Fruit fly (Drosophila melanogaster) whole organism, embryonic: ENCODE data around the gene CG7173.

Source experiments
- Ada2b ChIP-seq: fragments of 200-800 bp; sonication (Bioruptor generic); IDR thresholded peaks from 2 replicates; pipeline ENCODE4 v1.3.6; 2022; ENCODE audit warnings: missing biosample characterization, missing genetic modification characterization
- B-H1 ChIP-seq: fragments of 200-800 bp; sonication (Bioruptor generic); IDR thresholded peaks from 3 replicates; pipeline ENCODE4 v1.3.6; 2022; ENCODE audit warnings: missing biosample characterization, missing genetic modification characterization
- Blimp-1 ChIP-seq: fragments of 200-800 bp; sonication (Bioruptor generic); optimal IDR thresholded peaks from 3 replicates; lab custom pipeline; 2018; ENCODE audit warnings: missing biosample characterization, missing genetic modification characterization, mild to moderate bottlenecking, moderate library complexity, missing genetic modification reagents
- Bteb2 ChIP-seq: fragments of 200-800 bp; sonication (Bioruptor generic); optimal IDR thresholded peaks from 2 replicates; lab custom pipeline; 2016; ENCODE audit warnings: missing biosample characterization, missing genetic modification characterization
- CG11456 ChIP-seq: fragments of 200-800 bp; sonication (Bioruptor generic); IDR thresholded peaks from 3 replicates; pipeline ENCODE4 v1.3.6; 2022; ENCODE audit warnings: missing biosample characterization, missing genetic modification characterization
- CG11560 ChIP-seq: fragments of 200-800 bp; sonication (Bioruptor generic); IDR thresholded peaks from 3 replicates; pipeline ENCODE4 v1.3.6; 2022; ENCODE audit warnings: missing biosample characterization, missing genetic modification characterization
- CG12659 ChIP-seq: fragments of 200-800 bp; sonication (Bioruptor generic); optimal IDR thresholded peaks from 3 replicates; lab custom pipeline; 2017; ENCODE audit warnings: mild to moderate bottlenecking, missing biosample characterization, missing genetic modification reagents, missing genetic modification characterization
- CG14050 ChIP-seq: fragments of 200-800 bp; sonication (Bioruptor generic); IDR thresholded peaks from 3 replicates; pipeline ENCODE4 v1.3.6; 2022; ENCODE audit warnings: missing biosample characterization, missing genetic modification characterization
- CG1529 ChIP-seq: fragments of 200-800 bp; sonication (Bioruptor generic); optimal IDR thresholded peaks from 3 replicates; lab custom pipeline; 2018; ENCODE audit warnings: missing biosample characterization, missing genetic modification characterization
- CG17912 ChIP-seq: fragments of 200-800 bp; sonication (Bioruptor generic); optimal IDR thresholded peaks from 2 replicates; lab custom pipeline; 2018; ENCODE audit warnings: missing biosample characterization, mild to moderate bottlenecking, missing genetic modification characterization
- CG2116 ChIP-seq: fragments of 200-800 bp; sonication (Bioruptor generic); optimal IDR thresholded peaks from 3 replicates; lab custom pipeline; 2018; ENCODE audit warnings: missing biosample characterization, mild to moderate bottlenecking, missing genetic modification characterization
- CG5180 ChIP-seq: fragments of 200-800 bp; sonication (Bioruptor generic); optimal IDR thresholded peaks from 3 replicates; lab custom pipeline; 2017; ENCODE audit warnings: missing biosample characterization, missing genetic modification characterization, mild to moderate bottlenecking, moderate library complexity, missing genetic modification reagents
- CG6654 ChIP-seq: fragments of 200-800 bp; sonication (Bioruptor generic); optimal IDR thresholded peaks from 2 replicates; lab custom pipeline; 2017; ENCODE audit warnings: missing biosample characterization, mild to moderate bottlenecking, missing genetic modification characterization
- CG7271 ChIP-seq: fragments of 200-800 bp; sonication (Bioruptor generic); optimal IDR thresholded peaks from 2 replicates; lab custom pipeline; 2018; ENCODE audit warnings: missing biosample characterization, mild to moderate bottlenecking, missing genetic modification characterization, moderate library complexity
- CG7839 ChIP-seq: fragments of 200-800 bp; sonication (Bioruptor generic); optimal IDR thresholded peaks from 3 replicates; lab custom pipeline; 2018; ENCODE audit warnings: missing biosample characterization, mild to moderate bottlenecking, missing genetic modification characterization, moderate library complexity
- CG9727 ChIP-seq: fragments of 200-800 bp; sonication (Bioruptor generic); optimal IDR thresholded peaks from 3 replicates; lab custom pipeline; 2017; ENCODE audit warnings: missing biosample characterization, mild to moderate bottlenecking, missing genetic modification characterization
- CG9797 ChIP-seq: fragments of 200-800 bp; sonication (Bioruptor generic); optimal IDR thresholded peaks from 3 replicates; lab custom pipeline; 2018; ENCODE audit warnings: missing biosample characterization, mild to moderate bottlenecking, missing genetic modification characterization
- Dll ChIP-seq: fragments of 200-800 bp; sonication (Bioruptor generic); IDR thresholded peaks from 4 replicates; pipeline ENCODE4 v1.3.6; 2022; ENCODE audit warnings: missing biosample characterization, missing genetic modification characterization; ENCODE audit not compliant: partially characterized antibody
- Eip74EF ChIP-seq, 2 experiments: fragments of 200-800 bp in 1 of 2; fragments of >200 bp in 1 of 2; sonication (Bioruptor generic) in 1 of 2; optimal IDR thresholded peaks; 2 replicates each; lab custom pipeline; 2017 to 2019; ENCODE audit warnings: missing biosample characterization in 2 of 2, missing genetic modification characterization in 2 of 2, mild to moderate bottlenecking in 1 of 2, moderate library complexity in 1 of 2
- H2.0 ChIP-seq: fragments of 200-800 bp; sonication (Bioruptor generic); IDR thresholded peaks from 2 replicates; pipeline ENCODE4 v1.3.6; 2022; ENCODE audit warnings: missing biosample characterization, missing genetic modification characterization
- Neu2 ChIP-seq: fragments of 200-800 bp; sonication (Bioruptor generic); optimal IDR thresholded peaks from 3 replicates; lab custom pipeline; 2016; ENCODE audit warnings: missing biosample characterization, missing genetic modification characterization, borderline replicate concordance
- Optix ChIP-seq: fragments of 200-800 bp; sonication (Bioruptor generic); IDR thresholded peaks from 3 replicates; pipeline ENCODE4 v1.3.6; 2022; ENCODE audit warnings: missing biosample characterization, missing genetic modification characterization
- Sox102F ChIP-seq: fragments of 200-800 bp; sonication (Bioruptor generic); optimal IDR thresholded peaks from 2 replicates; lab custom pipeline; 2018; ENCODE audit warnings: missing biosample characterization, mild to moderate bottlenecking, missing genetic modification characterization, moderate library complexity
- bcd ChIP-seq: fragments of 200-800 bp; sonication (Bioruptor generic); optimal IDR thresholded peaks from 2 replicates; lab custom pipeline; 2017; ENCODE audit warnings: missing biosample characterization, mild to moderate bottlenecking, missing genetic modification characterization
- cad ChIP-seq: fragments of >200 bp; optimal IDR thresholded peaks from 2 replicates; lab custom pipeline; 2017; ENCODE audit warnings: missing biosample characterization, missing genetic modification characterization
- caup ChIP-seq: fragments of 200-800 bp; sonication (Bioruptor generic); optimal IDR thresholded peaks from 3 replicates; lab custom pipeline; 2017; ENCODE audit warnings: missing biosample characterization, mild to moderate bottlenecking, missing genetic modification characterization, moderate library complexity; ENCODE audit not compliant: severe bottlenecking
- crol ChIP-seq: fragments of 200-800 bp; sonication (Bioruptor generic); IDR thresholded peaks from 2 replicates; pipeline ENCODE4 v1.3.6; 2022; ENCODE audit warnings: missing biosample characterization, missing genetic modification characterization
- dan ChIP-seq: fragments of 200-800 bp; sonication (Bioruptor generic); IDR thresholded peaks from 2 replicates; pipeline ENCODE4 v1.3.6; 2022; ENCODE audit warnings: missing biosample characterization, missing genetic modification characterization
- danr ChIP-seq: fragments of 200-800 bp; sonication (Bioruptor generic); IDR thresholded peaks from 2 replicates; pipeline ENCODE4 v1.3.6; 2022; ENCODE audit warnings: missing biosample characterization, missing genetic modification characterization
- dati ChIP-seq: fragments of 200-800 bp; sonication (Bioruptor generic); IDR thresholded peaks from 2 replicates; pipeline ENCODE4 v1.3.6; 2022; ENCODE audit warnings: missing biosample characterization, missing genetic modification characterization
- disco-r ChIP-seq: fragments of 200-800 bp; sonication (Bioruptor generic); optimal IDR thresholded peaks from 2 replicates; lab custom pipeline; 2016; ENCODE audit warnings: missing biosample characterization, missing genetic modification characterization
- eyg ChIP-seq: fragments of 200-800 bp; sonication (Bioruptor generic); optimal IDR thresholded peaks from 3 replicates; lab custom pipeline; 2016; ENCODE audit warnings: missing biosample characterization, missing genetic modification characterization
- gem ChIP-seq: fragments of 200-800 bp; sonication (Bioruptor generic); optimal IDR thresholded peaks from 2 replicates; lab custom pipeline; 2019; ENCODE audit warnings: missing biosample characterization, mild to moderate bottlenecking, missing genetic modification characterization, moderate library complexity
- hb ChIP-seq: fragments of 200-800 bp; sonication (Bioruptor generic); IDR thresholded peaks from 3 replicates; pipeline ENCODE4 v1.3.6; 2022; ENCODE audit warnings: missing biosample characterization, missing genetic modification characterization; ENCODE audit not compliant: partially characterized antibody
- maf-S ChIP-seq: fragments of 200-800 bp; sonication (Bioruptor generic); optimal IDR thresholded peaks from 2 replicates; lab custom pipeline; 2016; ENCODE audit warnings: missing biosample characterization, missing genetic modification characterization
- mam ChIP-seq: fragments of 200-800 bp; sonication (Bioruptor generic); optimal IDR thresholded peaks from 3 replicates; lab custom pipeline; 2016; ENCODE audit warnings: missing biosample characterization, missing genetic modification characterization
- nom ChIP-seq: fragments of 200-800 bp; sonication (Bioruptor generic); optimal IDR thresholded peaks from 2 replicates; lab custom pipeline; 2017; ENCODE audit warnings: missing biosample characterization, missing genetic modification characterization, mild to moderate bottlenecking, moderate library complexity, missing genetic modification reagents
- odd ChIP-seq: fragments of 200-800 bp; sonication (Bioruptor generic); optimal IDR thresholded peaks from 2 replicates; lab custom pipeline; 2017; ENCODE audit warnings: missing biosample characterization, mild to moderate bottlenecking, missing genetic modification characterization
- peb ChIP-seq: fragments of 200-800 bp; sonication (Bioruptor generic); IDR thresholded peaks from 2 replicates; pipeline ENCODE4 v1.3.6; 2022; ENCODE audit warnings: missing biosample characterization, missing genetic modification characterization
- phol ChIP-seq: fragments of 200-800 bp; sonication (Bioruptor generic); optimal IDR thresholded peaks from 3 replicates; lab custom pipeline; 2018; ENCODE audit warnings: missing biosample characterization, mild to moderate bottlenecking, missing genetic modification characterization, moderate library complexity
- pum ChIP-seq: fragments of 200-800 bp; sonication (Bioruptor generic); optimal IDR thresholded peaks from 2 replicates; lab custom pipeline; 2016; ENCODE audit warnings: missing biosample characterization, missing genetic modification characterization
- ro ChIP-seq: fragments of 200-800 bp; sonication (Bioruptor generic); IDR thresholded peaks from 2 replicates; pipeline ENCODE4 v1.3.6; 2022; ENCODE audit warnings: missing biosample characterization, missing genetic modification characterization
- sna ChIP-seq: fragments of 200-800 bp; sonication (Bioruptor generic); IDR thresholded peaks from 2 replicates; pipeline ENCODE4 v1.3.6; 2022; ENCODE audit warnings: missing biosample characterization, missing genetic modification characterization; ENCODE audit not compliant: partially characterized antibody
- tap ChIP-seq: fragments of 200-800 bp; optimal IDR thresholded peaks from 3 replicates; lab custom pipeline; 2019; ENCODE audit warnings: missing biosample characterization, mild to moderate bottlenecking, missing genetic modification characterization, moderate library complexity
- tgo ChIP-seq: fragments of 200-800 bp; sonication (Bioruptor generic); IDR thresholded peaks from 3 replicates; pipeline ENCODE4 v1.3.6; 2022; ENCODE audit warnings: missing biosample characterization, missing genetic modification characterization
- toy ChIP-seq: fragments of 200-800 bp; sonication (Bioruptor generic); IDR thresholded peaks from 2 replicates; pipeline ENCODE4 v1.3.6; 2022; ENCODE audit warnings: missing biosample characterization, missing genetic modification characterization
- z ChIP-seq: fragments of 200-800 bp; sonication (Bioruptor generic); IDR thresholded peaks from 3 replicates; pipeline ENCODE4 v1.3.6; 2022; ENCODE audit warnings: missing biosample characterization, missing genetic modification characterization

The CG7173 gene

dm6 chr3L:21515823-21516715, 42.0 kb downstream of the CG7173 start, which contains the start of the genes SAK and Cdk12 (continued):
- TF ChIP-seq CG2116 (GFP tag; lab: Kevin White, UChicago) = peak; percentile 74
- TF ChIP-seq danr (GFP tag; lab: Robert Waterston, UW) = peak; percentile 77
- peak; percentile 89 for TF ChIP-seq phol
- TF ChIP-seq CG9797 (GFP tag; lab: Kevin White, UChicago) = peak; percentile 37
- peak; percentile 82 for TF ChIP-seq tap (tag; lab: Kevin White, UChicago)
- peak; percentile 65; the same call in 2 of the 3 replicates for TF ChIP-seq Optix (GFP tag; lab: Robert Waterston, UW)
- TF ChIP-seq crol (GFP tag; lab: Robert Waterston, UW) = no peak
- no peak for TF ChIP-seq cad (GFP tag; lab: Kevin White, UChicago)
- peak in 1 of 2 experiments; percentile 66 for TF ChIP-seq Eip74EF (GFP tag; optimal IDR thresholded peaks at IDR 0.05; lab: Kevin White, UChicago)
- TF ChIP-seq bcd (GFP tag; lab: Kevin White, UChicago) = peak; percentile 91
- peak; percentile 40; the same call in 1 of the 2 replicates for TF ChIP-seq dan (GFP tag; lab: Robert Waterston, UW)
- peak; percentile 88 for TF ChIP-seq CG7839 (tag; lab: Kevin White, UChicago)
- TF ChIP-seq eyg = no peak
- peak; percentile 44 for TF ChIP-seq CG17912 (GFP tag; lab: Kevin White, UChicago)
- TF ChIP-seq Dll (GFP tag; lab: Robert Waterston, UW) = peak; percentile 56; the same call in 2 of the 4 replicates
- TF ChIP-seq peb (GFP tag; lab: Robert Waterston, UW) = peak; percentile 33
- peak; percentile 61; the same call in 2 of the 3 replicates for TF ChIP-seq CG11560 (tag; lab: Robert Waterston, UW)
- TF ChIP-seq ro (GFP tag; lab: Robert Waterston, UW) = peak; percentile 61; the same call in 1 of the 2 replicates
- peak; percentile 61 for TF ChIP-seq B-H1 (GFP tag; lab: Robert Waterston, UW)
- peak; percentile 79 for TF ChIP-seq Sox102F
- TF ChIP-seq z (GFP tag; lab: Robert Waterston, UW) = no peak
- TF ChIP-seq CG1529 = peak; percentile 66
- peak; percentile 19 for TF ChIP-seq maf-S (GFP tag; lab: Kevin White, UChicago)
- TF ChIP-seq nom (GFP tag; lab: Kevin White, UChicago) = peak; percentile 57
- peak; percentile 57 for TF ChIP-seq CG7271 (tag; lab: Kevin White, UChicago)
- TF ChIP-seq hb (GFP tag; lab: Robert Waterston, UW) = no peak
- TF ChIP-seq sna = 0 out of 2 replicates have a peak, but pooled peaks have one; percentile 15
- peak; percentile 88 for TF ChIP-seq caup (GFP tag; lab: Kevin White, UChicago)
- peak; percentile 93 for TF ChIP-seq gem (tag; lab: Kevin White, UChicago)
- TF ChIP-seq pum (GFP tag; lab: Kevin White, UChicago) = peak; percentile 60
- peak; percentile 77 for TF ChIP-seq tgo (GFP tag; lab: Robert Waterston, UW)
- peak; percentile 80 for TF ChIP-seq odd (GFP tag; lab: Kevin White, UChicago)
- peak; percentile 91 for TF ChIP-seq CG12659
- TF ChIP-seq CG5180 (GFP tag; lab: Kevin White, UChicago) = no peak
- peak; percentile 29 for TF ChIP-seq disco-r (GFP tag; lab: Kevin White, UChicago)
- peak; percentile 90 for TF ChIP-seq CG9727 (GFP tag; lab: Kevin White, UChicago)
- no peak for TF ChIP-seq Bteb2 (GFP tag; lab: Kevin White, UChicago)
- TF ChIP-seq Neu2 = no peak
- TF ChIP-seq dati = peak; percentile 45; the same call in 1 of the 2 replicates
- TF ChIP-seq toy = peak; percentile 47; the same call in 1 of the 2 replicates
- TF ChIP-seq CG11456 (GFP tag; lab: Robert Waterston, UW) = peak; percentile 88
- TF ChIP-seq H2.0 (GFP tag; lab: Robert Waterston, UW) = peak; percentile 69
- TF ChIP-seq mam = peak; percentile 77
- TF ChIP-seq Blimp-1 (GFP tag; lab: Kevin White, UChicago) = peak; percentile 77
- TF ChIP-seq Ada2b (GFP tag; lab: Robert Waterston, UW) = peak; percentile 78; the same call in 1 of the 2 replicates
- TF ChIP-seq CG6654 = peak; percentile 68
- TF ChIP-seq CG14050 (GFP tag; lab: Robert Waterston, UW) = peak; percentile 54
